Fruit fly (Drosophila melanogaster) whole organism, embryonic: Measurements from ENCODE around the gene CG4770.

Experiments used
- Ada2b ChIP-seq: fragments of 200-800 bp; sonication (Bioruptor generic); IDR thresholded peaks from 2 replicates; pipeline ENCODE4 v1.3.6; 2022; ENCODE audit warnings: missing biosample characterization, missing genetic modification characterization
- BEAF-32 ChIP-seq: fragments of 200-800 bp; sonication (Bioruptor generic); optimal IDR thresholded peaks from 3 replicates; lab custom pipeline; 2017; ENCODE audit warnings: missing biosample characterization, missing genetic modification characterization, mild to moderate bottlenecking, moderate library complexity, missing genetic modification reagents
- BtbVII ChIP-seq: fragments of 200-800 bp; sonication (Bioruptor generic); optimal IDR thresholded peaks from 3 replicates; lab custom pipeline; 2017; ENCODE audit warnings: missing biosample characterization, mild to moderate bottlenecking, missing genetic modification characterization
- CG1024 ChIP-seq: fragments of 200-800 bp; sonication (Bioruptor generic); IDR thresholded peaks from 2 replicates; pipeline ENCODE4 v1.3.6; 2022; ENCODE audit warnings: missing biosample characterization, missing genetic modification characterization
- CG10565 ChIP-seq: fragments of 200-800 bp; sonication (Bioruptor generic); optimal IDR thresholded peaks from 3 replicates; lab custom pipeline; 2016; ENCODE audit warnings: missing biosample characterization, mild to moderate bottlenecking, missing genetic modification characterization
- CG13424 ChIP-seq: fragments of 200-800 bp; sonication (Bioruptor generic); optimal IDR thresholded peaks from 2 replicates; lab custom pipeline; 2019; ENCODE audit warnings: missing biosample characterization, mild to moderate bottlenecking, missing genetic modification characterization, moderate library complexity
- CG14050 ChIP-seq: fragments of 200-800 bp; sonication (Bioruptor generic); IDR thresholded peaks from 3 replicates; pipeline ENCODE4 v1.3.6; 2022; ENCODE audit warnings: missing biosample characterization, missing genetic modification characterization
- CG14441 ChIP-seq: fragments of 200-800 bp; sonication (Bioruptor generic); IDR thresholded peaks from 2 replicates; pipeline ENCODE4 v1.3.6; 2022; ENCODE audit warnings: missing biosample characterization, missing genetic modification characterization
- CG15696 ChIP-seq: fragments of 200-800 bp; sonication (Bioruptor generic); optimal IDR thresholded peaks from 2 replicates; lab custom pipeline; 2019; ENCODE audit warnings: missing biosample characterization, mild to moderate bottlenecking, missing genetic modification characterization, moderate library complexity
- CG2202 ChIP-seq: fragments of 200-800 bp; sonication (Bioruptor generic); optimal IDR thresholded peaks from 2 replicates; lab custom pipeline; 2018; ENCODE audit warnings: missing biosample characterization, mild to moderate bottlenecking, missing genetic modification characterization
- CG2889 ChIP-seq: fragments of 200-800 bp; sonication (Bioruptor generic); IDR thresholded peaks from 3 replicates; pipeline ENCODE4 v1.3.6; 2022; ENCODE audit warnings: missing biosample characterization, missing genetic modification characterization
- CG30403 ChIP-seq: fragments of 200-800 bp; sonication (Bioruptor generic); optimal IDR thresholded peaks from 3 replicates; lab custom pipeline; 2016; ENCODE audit warnings: missing biosample characterization, missing genetic modification characterization
- CG30431 ChIP-seq: fragments of 200-800 bp; sonication (Bioruptor generic); optimal IDR thresholded peaks from 2 replicates; lab custom pipeline; 2017; ENCODE audit warnings: missing biosample characterization, missing genetic modification characterization
- CG31224 ChIP-seq: fragments of 200-800 bp; sonication (Bioruptor generic); IDR thresholded peaks from 2 replicates; pipeline ENCODE4 v1.3.6; 2022; ENCODE audit warnings: missing biosample characterization, missing genetic modification characterization
- CG3163 ChIP-seq: fragments of 200-800 bp; sonication (Bioruptor generic); optimal IDR thresholded peaks from 3 replicates; lab custom pipeline; 2016; ENCODE audit warnings: missing biosample characterization, missing genetic modification characterization
- CG3995 ChIP-seq: fragments of 200-800 bp; sonication (Bioruptor generic); optimal IDR thresholded peaks from 3 replicates; lab custom pipeline; 2016; ENCODE audit warnings: missing biosample characterization, missing genetic modification characterization
- CG6175 ChIP-seq: fragments of 200-800 bp; sonication (Bioruptor generic); IDR thresholded peaks from 3 replicates; pipeline ENCODE4 v1.3.6; 2022; ENCODE audit warnings: missing biosample characterization, missing genetic modification characterization
- CG6683 ChIP-seq: fragments of 200-800 bp; sonication (Bioruptor generic); optimal IDR thresholded peaks from 2 replicates; lab custom pipeline; 2017; ENCODE audit warnings: missing biosample characterization, mild to moderate bottlenecking, missing genetic modification characterization, missing genetic modification reagents
- CG7839 ChIP-seq: fragments of 200-800 bp; sonication (Bioruptor generic); optimal IDR thresholded peaks from 3 replicates; lab custom pipeline; 2018; ENCODE audit warnings: missing biosample characterization, mild to moderate bottlenecking, missing genetic modification characterization, moderate library complexity
- CG9727 ChIP-seq: fragments of 200-800 bp; sonication (Bioruptor generic); optimal IDR thresholded peaks from 3 replicates; lab custom pipeline; 2017; ENCODE audit warnings: missing biosample characterization, mild to moderate bottlenecking, missing genetic modification characterization
- Camta ChIP-seq: fragments of 200-800 bp; sonication (Bioruptor generic); optimal IDR thresholded peaks from 2 replicates; lab custom pipeline; 2016; ENCODE audit warnings: missing biosample characterization, missing genetic modification characterization
- D ChIP-seq, 2 experiments: fragments of 200-800 bp in 1 of 2; fragments of >200 bp in 1 of 2; sonication (Bioruptor generic) in 1 of 2; optimal IDR thresholded peaks; 2 replicates in 1 of 2; 3 replicates in 1 of 2; lab custom pipeline; 2017; ENCODE audit warnings: mild to moderate bottlenecking in 1 of 2, missing biosample characterization in 1 of 2, missing genetic modification characterization in 1 of 2, missing genetic modification reagents in 1 of 2
- Dfd ChIP-seq, 2 experiments: fragments of >200 bp; optimal IDR thresholded peaks; 2 replicates each; lab custom pipeline; 2017; ENCODE audit warnings: missing biosample characterization in 2 of 2, missing genetic modification characterization in 2 of 2
- HLH3B ChIP-seq: fragments of 200-800 bp; sonication (Bioruptor generic); IDR thresholded peaks from 2 replicates; pipeline ENCODE4 v1.3.6; 2022; ENCODE audit warnings: missing biosample characterization, missing genetic modification characterization
- Lpt ChIP-seq: fragments of >200 bp; optimal IDR thresholded peaks from 2 replicates; lab custom pipeline; 2018; ENCODE audit warnings: missing biosample characterization, missing genetic modification characterization
- Med ChIP-seq: fragments of 200-800 bp; sonication (Bioruptor generic); peaks from one replicate; lab custom pipeline; 2016; ENCODE audit warnings: missing biosample characterization, missing genetic modification characterization, mild to moderate bottlenecking, inconsistent platforms, moderate library complexity
- NC2α ChIP-seq: fragments of 200-800 bp; sonication (Bioruptor generic); optimal IDR thresholded peaks from 2 replicates; lab custom pipeline; 2016; ENCODE audit warnings: missing biosample characterization, missing genetic modification characterization
- NC2β ChIP-seq: fragments of 200-800 bp; sonication (Bioruptor generic); optimal IDR thresholded peaks from 2 replicates; lab custom pipeline; 2016; ENCODE audit warnings: missing biosample characterization, missing genetic modification characterization
- Nf-YA ChIP-seq: fragments of 200-800 bp; sonication (Bioruptor generic); IDR thresholded peaks from 2 replicates; pipeline ENCODE4 v1.3.6; 2022; ENCODE audit warnings: missing biosample characterization, missing genetic modification characterization
- Pdp1 ChIP-seq, 2 experiments: fragments of 200-800 bp; sonication (Bioruptor generic); optimal IDR thresholded peaks; 3 replicates each; lab custom pipeline; 2016; ENCODE audit warnings: missing biosample characterization in 2 of 2, missing genetic modification characterization in 2 of 2, mild to moderate bottlenecking in 1 of 2, moderate library complexity in 1 of 2
- btn ChIP-seq: fragments of 200-800 bp; sonication (Bioruptor generic); optimal IDR thresholded peaks from 2 replicates; lab custom pipeline; 2016; ENCODE audit warnings: missing biosample characterization, missing genetic modification characterization
- dpn ChIP-seq, 2 experiments: fragments of 200-800 bp; sonication (Bioruptor generic); optimal IDR thresholded peaks; 3 replicates each; lab custom pipeline; 2016; ENCODE audit warnings: missing biosample characterization in 2 of 2, missing genetic modification characterization in 2 of 2
- dysf ChIP-seq: fragments of 200-800 bp; sonication (Bioruptor generic); IDR thresholded peaks from 3 replicates; pipeline ENCODE4 v1.3.6; 2022; ENCODE audit warnings: missing biosample characterization, missing genetic modification characterization
- ham ChIP-seq: fragments of 200-800 bp; sonication (Bioruptor generic); IDR thresholded peaks from 2 replicates; pipeline ENCODE4 v1.3.6; 2022; ENCODE audit warnings: missing biosample characterization, missing genetic modification characterization
- lola ChIP-seq, 3 experiments: fragments of >200 bp in 2 of 3; fragments of 200-800 bp in 1 of 3; sonication (Bioruptor generic) in 1 of 3; optimal IDR thresholded peaks; 2 replicates each; lab custom pipeline; 2017 to 2019; ENCODE audit warnings: missing biosample characterization in 3 of 3, missing genetic modification characterization in 3 of 3, mild to moderate bottlenecking in 1 of 3, moderate library complexity in 1 of 3
- mirr ChIP-seq: fragments of 200-800 bp; sonication (Bioruptor generic); optimal IDR thresholded peaks from 3 replicates; lab custom pipeline; 2018; ENCODE audit warnings: missing biosample characterization, mild to moderate bottlenecking, missing genetic modification characterization
- nau ChIP-seq: fragments of 200-800 bp; sonication (Bioruptor generic); optimal IDR thresholded peaks from 3 replicates; lab custom pipeline; 2017; ENCODE audit warnings: missing biosample characterization, mild to moderate bottlenecking, missing genetic modification characterization, missing genetic modification reagents
- nmo ChIP-seq: fragments of 200-800 bp; sonication (Bioruptor generic); optimal IDR thresholded peaks from 2 replicates; lab custom pipeline; 2018; ENCODE audit warnings: missing biosample characterization, mild to moderate bottlenecking, missing genetic modification characterization, moderate library complexity
- pita ChIP-seq: fragments of 200-800 bp; sonication (Bioruptor generic); optimal IDR thresholded peaks from 2 replicates; lab custom pipeline; 2017; ENCODE audit warnings: missing biosample characterization, mild to moderate bottlenecking, missing genetic modification characterization
- pum ChIP-seq: fragments of 200-800 bp; sonication (Bioruptor generic); optimal IDR thresholded peaks from 2 replicates; lab custom pipeline; 2016; ENCODE audit warnings: missing biosample characterization, missing genetic modification characterization
- salm ChIP-seq: fragments of 200-800 bp; sonication (Bioruptor generic); optimal IDR thresholded peaks from 2 replicates; lab custom pipeline; 2018; ENCODE audit warnings: missing biosample characterization, mild to moderate bottlenecking, missing genetic modification characterization
- seq ChIP-seq: fragments of 200-800 bp; sonication (Bioruptor generic); IDR thresholded peaks from 2 replicates; pipeline ENCODE4 v1.3.6; 2022; ENCODE audit warnings: missing biosample characterization, missing genetic modification characterization
- sisA ChIP-seq: fragments of 200-800 bp; sonication (Bioruptor generic); IDR thresholded peaks from 2 replicates; pipeline ENCODE4 v1.3.6; 2022; ENCODE audit warnings: missing biosample characterization, missing genetic modification characterization
- tap ChIP-seq: fragments of 200-800 bp; optimal IDR thresholded peaks from 3 replicates; lab custom pipeline; 2019; ENCODE audit warnings: missing biosample characterization, mild to moderate bottlenecking, missing genetic modification characterization, moderate library complexity
- tin ChIP-seq: fragments of 200-800 bp; sonication (Bioruptor generic); optimal IDR thresholded peaks from 3 replicates; lab custom pipeline; 2016; ENCODE audit warnings: missing biosample characterization, missing genetic modification characterization
- tio ChIP-seq: fragments of 200-800 bp; sonication (Bioruptor generic); optimal IDR thresholded peaks from 2 replicates; lab custom pipeline; 2017; ENCODE audit warnings: missing biosample characterization, missing genetic modification characterization, inconsistent platforms
- unc-4 ChIP-seq: fragments of 200-800 bp; sonication (Bioruptor generic); IDR thresholded peaks from 2 replicates; pipeline ENCODE4 v1.3.6; 2022; ENCODE audit warnings: missing biosample characterization, missing genetic modification characterization; ENCODE audit not compliant: partially characterized antibody
- wek ChIP-seq: fragments of 200-800 bp; sonication (Bioruptor generic); optimal IDR thresholded peaks from 3 replicates; lab custom pipeline; 2018; ENCODE audit warnings: missing biosample characterization, mild to moderate bottlenecking, missing genetic modification characterization, moderate library complexity
- zf30C ChIP-seq: fragments of 200-800 bp; sonication (Bioruptor generic); optimal IDR thresholded peaks from 3 replicates; lab custom pipeline; 2018; ENCODE audit warnings: missing biosample characterization, mild to moderate bottlenecking, missing genetic modification characterization

CG4770 gene

dm6 chr3R:19889603-19890187, 28.6 kb upstream of the CG4770 start (continued):
- TF ChIP-seq lola (GFP tag; optimal IDR thresholded peaks at IDR 0.05; lab: Kevin White, UChicago) (peak in 1 of 3 experiments; percentile 15), NC2β (no peak), D (optimal IDR thresholded peaks at IDR 0.05; lab: Kevin White, UChicago) (no peak), D (GFP tag; optimal IDR thresholded peaks at IDR 0.05; lab: Kevin White, UChicago) (peak; percentile 67), Lpt (no peak), seq (peak; percentile 13; the same call in 1 of the 2 replicates), sisA (GFP tag; lab: Robert Waterston, UW) (no peak), Med (peak; percentile 72), zf30C (GFP tag; lab: Kevin White, UChicago) (no peak), wek (GFP tag; lab: Kevin White, UChicago) (no peak), CG2202 (tag; lab: Kevin White, UChicago) (peak; percentile 3), Pdp1 (GFP tag; optimal IDR thresholded peaks at IDR 0.05; lab: Kevin White, UChicago) (peak in 1 of 2 experiments; percentile 34), Ada2b (GFP tag; lab: Robert Waterston, UW) (peak; percentile 55; the same call in 1 of the 2 replicates), btn (no peak), CG3163 (no peak), CG31224 (GFP tag; lab: Robert Waterston, UW) (peak; percentile 61; the same call in 1 of the 2 replicates), HLH3B (peak; percentile 37; the same call in 1 of the 2 replicates), CG2889 (GFP tag; lab: Robert Waterston, UW) (0 out of 3 replicates have a peak, but pooled peaks have one; percentile 17), nau (GFP tag; lab: Kevin White, UChicago) (no peak), tio (GFP tag; lab: Kevin White, UChicago) (peak; percentile 48), CG6683 (GFP tag; lab: Kevin White, UChicago) (peak; percentile 79), CG1024 (no peak), dysf (GFP tag; lab: Robert Waterston, UW) (peak; percentile 79), dpn (GFP tag; optimal IDR thresholded peaks at IDR 0.05; lab: Kevin White, UChicago) (peak; percentile 30 to 40), CG30403 (GFP tag; lab: Kevin White, UChicago) (peak; percentile 55), salm (tag; lab: Kevin White, UChicago) (peak; percentile 53), nmo (GFP tag; lab: Kevin White, UChicago) (peak; percentile 85), pita (no peak), tin (GFP tag; lab: Kevin White, UChicago) (peak; percentile 39), CG13424 (tag; lab: Kevin White, UChicago) (peak; percentile 74), CG15696 (tag; lab: Kevin White, UChicago) (peak; percentile 18), CG30431 (GFP tag; lab: Kevin White, UChicago) (peak; percentile 23), BEAF-32 (GFP tag; lab: Kevin White, UChicago) (no peak), CG3995 (peak; percentile 43), CG14441 (GFP tag; lab: Robert Waterston, UW) (peak; percentile 50), ham (no peak), NC2α (GFP tag; lab: Kevin White, UChicago) (no peak), mirr (GFP tag; lab: Kevin White, UChicago) (peak; percentile 70), CG14050 (GFP tag; lab: Robert Waterston, UW) (peak; percentile 20; the same call in 1 of the 3 replicates), Nf-YA (peak; percentile 22; the same call in 1 of the 2 replicates), CG7839 (tag; lab: Kevin White, UChicago) (peak; percentile 89), CG9727 (peak; percentile 81), tap (tag; lab: Kevin White, UChicago) (peak; percentile 67), BtbVII (GFP tag; lab: Kevin White, UChicago) (peak; percentile 87), unc-4 (GFP tag; lab: Robert Waterston, UW) (no peak), Camta (GFP tag; lab: Kevin White, UChicago) (no peak), Dfd (GFP tag; optimal IDR thresholded peaks at IDR 0.05; lab: Kevin White, UChicago) (no peak), CG6175 (0 out of 3 replicates have a peak, but pooled peaks have one; percentile 11), pum (GFP tag; lab: Kevin White, UChicago) (peak; percentile 13), CG10565 (no peak)
